Fruit fly (Drosophila melanogaster) whole organism, pupa: Measurements from ENCODE around the gene PGAP1.
A peak's percentile ranks its signal among the peaks of the same experiment; 100 is the strongest.

ENCODE experiments used
- CG10348 ChIP-seq: fragments of 200-800 bp; sonication (Bioruptor generic); IDR thresholded peaks from 2 replicates; pipeline ENCODE4 v1.3.6; 2022; ENCODE audit warnings: missing biosample characterization, missing genetic modification characterization
- CG12605 ChIP-seq: fragments of 200-800 bp; sonication (Bioruptor generic); IDR thresholded peaks from 2 replicates; pipeline ENCODE4 v1.3.6; 2022; ENCODE audit warnings: missing biosample characterization, missing genetic modification characterization
- CG13204 ChIP-seq: fragments of 200-800 bp; sonication (Bioruptor generic); optimal IDR thresholded peaks from 2 replicates; lab custom pipeline; 2018; ENCODE audit warnings: missing biosample characterization, mild to moderate bottlenecking, missing genetic modification characterization, moderate library complexity
- CG14655 ChIP-seq: fragments of 200-800 bp; sonication (Bioruptor generic); optimal IDR thresholded peaks from 3 replicates; lab custom pipeline; 2017; ENCODE audit warnings: mild to moderate bottlenecking, missing biosample characterization, missing genetic modification reagents, missing genetic modification characterization
- CG15710 ChIP-seq: fragments of 200-800 bp; sonication (Bioruptor generic); optimal IDR thresholded peaks from 2 replicates; lab custom pipeline; 2018; ENCODE audit warnings: missing biosample characterization, mild to moderate bottlenecking, missing genetic modification characterization, moderate library complexity
- CG17806 ChIP-seq: fragments of 200-800 bp; sonication (Bioruptor generic); optimal IDR thresholded peaks from 2 replicates; lab custom pipeline; 2018; ENCODE audit warnings: missing biosample characterization, mild to moderate bottlenecking, missing genetic modification characterization, moderate library complexity
- CG32121 ChIP-seq: fragments of 200-800 bp; sonication (Bioruptor generic); IDR thresholded peaks from 2 replicates; pipeline ENCODE4 v1.3.6; 2022; ENCODE audit warnings: missing biosample characterization, missing genetic modification characterization
- CG34367 ChIP-seq: fragments of 200-800 bp; sonication (Bioruptor generic); optimal IDR thresholded peaks from 2 replicates; lab custom pipeline; 2018; ENCODE audit warnings: missing biosample characterization, mild to moderate bottlenecking, missing genetic modification characterization
- CG4496 ChIP-seq: fragments of 200-800 bp; sonication (Bioruptor generic); IDR thresholded peaks from 3 replicates; pipeline ENCODE4 v1.3.6; 2022; ENCODE audit warnings: missing biosample characterization, missing genetic modification characterization
- CG8159 ChIP-seq: fragments of 200-800 bp; sonication (Bioruptor generic); optimal IDR thresholded peaks from 3 replicates; lab custom pipeline; 2018; ENCODE audit warnings: missing biosample characterization, mild to moderate bottlenecking, missing genetic modification characterization, moderate library complexity
- CG8301 ChIP-seq: fragments of 200-800 bp; sonication (Bioruptor generic); optimal IDR thresholded peaks from 2 replicates; lab custom pipeline; 2018; ENCODE audit warnings: missing biosample characterization, mild to moderate bottlenecking, missing genetic modification characterization
- CG9948 ChIP-seq: fragments of 200-800 bp; sonication (Bioruptor generic); optimal IDR thresholded peaks from 2 replicates; lab custom pipeline; 2018; ENCODE audit warnings: missing biosample characterization, mild to moderate bottlenecking, missing genetic modification characterization, moderate library complexity
- D1 ChIP-seq: fragments of 200-800 bp; sonication (Bioruptor generic); optimal IDR thresholded peaks from 2 replicates; lab custom pipeline; 2018; ENCODE audit warnings: missing biosample characterization, mild to moderate bottlenecking, missing genetic modification characterization, moderate library complexity
- EcR ChIP-seq: fragments of 200-800 bp; sonication (Bioruptor generic); optimal IDR thresholded peaks from 3 replicates; lab custom pipeline; 2019; ENCODE audit warnings: missing biosample characterization, missing genetic modification characterization, mild to moderate bottlenecking, moderate library complexity, missing genetic modification reagents
- Ets98B ChIP-seq: fragments of 200-800 bp; sonication (Bioruptor generic); IDR thresholded peaks from 2 replicates; pipeline ENCODE4 v1.3.6; 2022; ENCODE audit warnings: missing biosample characterization, missing genetic modification characterization
- Pif1A ChIP-seq: fragments of 200-800 bp; sonication (Bioruptor generic); optimal IDR thresholded peaks from 3 replicates; lab custom pipeline; 2016; ENCODE audit warnings: missing biosample characterization, missing genetic modification characterization
- Pif1B ChIP-seq: fragments of 200-800 bp; sonication (Bioruptor generic); optimal IDR thresholded peaks from 3 replicates; lab custom pipeline; 2016; ENCODE audit warnings: missing biosample characterization, missing genetic modification characterization
- Snoo ChIP-seq: fragments of 200-800 bp; sonication (Bioruptor generic); optimal IDR thresholded peaks from 3 replicates; lab custom pipeline; 2017; ENCODE audit warnings: missing biosample characterization, mild to moderate bottlenecking, missing genetic modification characterization, inconsistent platforms
- fd96Ca ChIP-seq: fragments of 200-800 bp; sonication (Bioruptor generic); IDR thresholded peaks from 3 replicates; pipeline ENCODE4 v1.3.6; 2022; ENCODE audit warnings: missing biosample characterization, missing genetic modification characterization
- gl ChIP-seq: fragments of 200-800 bp; sonication (Bioruptor generic); optimal IDR thresholded peaks from 2 replicates; lab custom pipeline; 2018; ENCODE audit warnings: missing biosample characterization, mild to moderate bottlenecking, missing genetic modification characterization
- rn ChIP-seq: fragments of 200-800 bp; sonication (Bioruptor generic); IDR thresholded peaks from 2 replicates; pipeline ENCODE4 v1.3.6; 2022; ENCODE audit warnings: missing biosample characterization, missing genetic modification characterization

The PGAP1 gene

dm6 chrX:5679079-5679932 is 10.0 kb downstream of the PGAP1 start:
- TF ChIP-seq CG10348 (GFP tag; lab: Robert Waterston, UW) (no peak), CG4496 (0 out of 3 replicates have a peak, but pooled peaks have one; percentile 50), CG13204 (GFP tag; lab: Kevin White, UChicago) (peak; percentile 12), CG32121 (GFP tag; lab: Robert Waterston, UW) (peak; percentile 12; the same call in 1 of the 2 replicates), CG17806 (tag; lab: Kevin White, UChicago) (peak; percentile 65), CG9948 (tag; lab: Kevin White, UChicago) (peak; percentile 64), CG15710 (tag; lab: Kevin White, UChicago) (peak; percentile 50), EcR (GFP tag; lab: Kevin White, UChicago) (no peak), Snoo (tag; lab: Kevin White, UChicago) (peak; percentile 81), Ets98B (GFP tag; lab: Robert Waterston, UW) (peak; percentile 29; the same call in 1 of the 2 replicates), D1 (tag; lab: Kevin White, UChicago) (no peak), Pif1B (GFP tag; lab: Kevin White, UChicago) (peak; percentile 33), rn (0 out of 2 replicates have a peak, but pooled peaks have one; percentile 4), Pif1A (GFP tag; lab: Kevin White, UChicago) (no peak), fd96Ca (GFP tag; lab: Robert Waterston, UW) (no peak), CG12605 (no peak), CG34367 (tag; lab: Kevin White, UChicago) (peak; percentile 50), CG14655 (GFP tag; lab: Kevin White, UChicago) (no peak), CG8301 (tag; lab: Kevin White, UChicago) (peak; percentile 38), gl (no peak), CG8159 (peak; percentile 72)

dm6 chrX:5678178-5678470 is 11.1 kb downstream of the PGAP1 start:
- TF ChIP-seq CG15710 (tag; lab: Kevin White, UChicago) (no peak), fd96Ca (GFP tag; lab: Robert Waterston, UW) (no peak), Pif1A (GFP tag; lab: Kevin White, UChicago) (no peak), Snoo (tag; lab: Kevin White, UChicago) (no peak), CG17806 (tag; lab: Kevin White, UChicago) (no peak), D1 (tag; lab: Kevin White, UChicago) (no peak), CG34367 (tag; lab: Kevin White, UChicago) (no peak), CG14655 (GFP tag; lab: Kevin White, UChicago) (no peak), rn (no peak), EcR (GFP tag; lab: Kevin White, UChicago) (no peak)

- TF ChIP-seq Pif1B (GFP tag; lab: Kevin White, UChicago), result peak; percentile 40
- peak; percentile 48 for TF ChIP-seq gl
- peak; percentile 16 for TF ChIP-seq Snoo (tag; lab: Kevin White, UChicago)
- no peak for TF ChIP-seq CG14655 (GFP tag; lab: Kevin White, UChicago)
- TF ChIP-seq CG34367 (tag; lab: Kevin White, UChicago), result no peak
- 0 out of 3 replicates have a peak, but pooled peaks have one; percentile 28 for TF ChIP-seq CG4496
- TF ChIP-seq CG13204 (GFP tag; lab: Kevin White, UChicago), result peak; percentile 16
- TF ChIP-seq Pif1A (GFP tag; lab: Kevin White, UChicago), result peak; percentile 36
Measured at dm6 chrX:5677400-5678177, 11.7 kb downstream of the PGAP1 start.

dm6 chrX:5676855-5677254 is 12.4 kb downstream of the PGAP1 start:
- TF ChIP-seq D1 (tag; lab: Kevin White, UChicago), result no peak
- TF ChIP-seq CG13204 (GFP tag; lab: Kevin White, UChicago), result no peak
- TF ChIP-seq Pif1B (GFP tag; lab: Kevin White, UChicago), result no peak
- TF ChIP-seq EcR (GFP tag; lab: Kevin White, UChicago), result no peak
- TF ChIP-seq CG8301 (tag; lab: Kevin White, UChicago), result no peak
- TF ChIP-seq gl, result no peak
- no peak for TF ChIP-seq CG32121 (GFP tag; lab: Robert Waterston, UW)
- no peak for TF ChIP-seq CG10348 (GFP tag; lab: Robert Waterston, UW)
- no peak for TF ChIP-seq Pif1A (GFP tag; lab: Kevin White, UChicago)
- TF ChIP-seq CG17806 (tag; lab: Kevin White, UChicago), result no peak
- TF ChIP-seq rn, result no peak
- no peak for TF ChIP-seq CG15710 (tag; lab: Kevin White, UChicago)
- TF ChIP-seq CG9948 (tag; lab: Kevin White, UChicago), result no peak
- TF ChIP-seq CG34367 (tag; lab: Kevin White, UChicago), result no peak

- TF ChIP-seq Pif1A (GFP tag; lab: Kevin White, UChicago) (no peak), fd96Ca (GFP tag; lab: Robert Waterston, UW) (no peak), CG34367 (tag; lab: Kevin White, UChicago) (peak; percentile 7), rn (no peak), CG12605 (no peak), CG14655 (GFP tag; lab: Kevin White, UChicago) (no peak), CG8159 (peak; percentile 24), CG10348 (GFP tag; lab: Robert Waterston, UW) (no peak), CG4496 (peak; percentile 51; the same call in 2 of the 3 replicates), gl (peak; percentile 31), Snoo (tag; lab: Kevin White, UChicago) (peak; percentile 31), CG8301 (tag; lab: Kevin White, UChicago) (peak; percentile 8), CG13204 (GFP tag; lab: Kevin White, UChicago) (no peak), D1 (tag; lab: Kevin White, UChicago) (no peak), CG15710 (tag; lab: Kevin White, UChicago) (no peak), CG32121 (GFP tag; lab: Robert Waterston, UW) (no peak), Pif1B (GFP tag; lab: Kevin White, UChicago) (no peak), Ets98B (GFP tag; lab: Robert Waterston, UW) (no peak), EcR (GFP tag; lab: Kevin White, UChicago) (no peak), CG9948 (tag; lab: Kevin White, UChicago) (no peak), CG17806 (tag; lab: Kevin White, UChicago) (no peak)
- TF ChIP-seq, all 21 proteins: peak for 6
Measured at dm6 chrX:5672243-5673051, 16.8 kb downstream of the PGAP1 start, which contains the start of gene RpL35. Gene RpL35, plus strand, starts transcription at chrX:5672401.
